Fruit fly (Drosophila melanogaster) whole organism, prepupa: ENCODE data around the gene CG45207.

Source experiments
- Blimp-1 ChIP-seq: fragments of 200-800 bp; sonication (Bioruptor generic); optimal IDR thresholded peaks from 3 replicates; lab custom pipeline; 2017; ENCODE audit warnings: missing biosample characterization, missing genetic modification characterization, mild to moderate bottlenecking, moderate library complexity, missing genetic modification reagents
- CG4318 ChIP-seq: fragments of 200-800 bp; sonication (Bioruptor generic); optimal IDR thresholded peaks from 3 replicates; lab custom pipeline; 2017; ENCODE audit warnings: missing biosample characterization, mild to moderate bottlenecking, missing genetic modification characterization
- CG7368 ChIP-seq: fragments of 200-800 bp; sonication (Bioruptor generic); optimal IDR thresholded peaks from 3 replicates; lab custom pipeline; 2016; ENCODE audit warnings: missing biosample characterization, missing genetic modification characterization
- CG8632 ChIP-seq: fragments of 200-800 bp; sonication (Bioruptor generic); optimal IDR thresholded peaks from 3 replicates; lab custom pipeline; 2016; ENCODE audit warnings: missing biosample characterization, missing genetic modification characterization
- Gug ChIP-seq: fragments of 200-800 bp; sonication (Bioruptor generic); IDR thresholded peaks from 2 replicates; pipeline ENCODE4 v1.3.6; 2022; ENCODE audit warnings: missing biosample characterization, missing genetic modification characterization
- Hr4 ChIP-seq: fragments of 200-800 bp; sonication (Bioruptor generic); optimal IDR thresholded peaks from 3 replicates; lab custom pipeline; 2016; ENCODE audit warnings: missing biosample characterization, missing genetic modification characterization
- Sox102F ChIP-seq: fragments of 200-800 bp; sonication (Bioruptor generic); optimal IDR thresholded peaks from 2 replicates; lab custom pipeline; 2016; ENCODE audit warnings: missing biosample characterization, mild to moderate bottlenecking, missing genetic modification characterization
- dsx ChIP-seq: fragments of 200-800 bp; optimal IDR thresholded peaks from 3 replicates; lab custom pipeline; 2019; ENCODE audit warnings: missing biosample characterization, mild to moderate bottlenecking, missing genetic modification characterization, moderate library complexity; ENCODE audit not compliant: poor library complexity, severe bottlenecking
- net ChIP-seq: fragments of 200-800 bp; sonication (Bioruptor generic); optimal IDR thresholded peaks from 3 replicates; lab custom pipeline; 2016; ENCODE audit warnings: missing biosample characterization, missing genetic modification characterization
- spab ChIP-seq: fragments of 200-800 bp; sonication (Bioruptor generic); optimal IDR thresholded peaks from 2 replicates; lab custom pipeline; 2017; ENCODE audit warnings: missing biosample characterization, mild to moderate bottlenecking, missing genetic modification characterization, missing genetic modification reagents
- ss ChIP-seq, 2 experiments: fragments of 200-800 bp; sonication (Bioruptor generic); optimal IDR thresholded peaks; 2 replicates in 1 of 2; 3 replicates in 1 of 2; lab custom pipeline; 2017 to 2018; ENCODE audit warnings: mild to moderate bottlenecking in 2 of 2, missing biosample characterization in 2 of 2, missing genetic modification characterization in 2 of 2, moderate library complexity in 1 of 2

DNA sequence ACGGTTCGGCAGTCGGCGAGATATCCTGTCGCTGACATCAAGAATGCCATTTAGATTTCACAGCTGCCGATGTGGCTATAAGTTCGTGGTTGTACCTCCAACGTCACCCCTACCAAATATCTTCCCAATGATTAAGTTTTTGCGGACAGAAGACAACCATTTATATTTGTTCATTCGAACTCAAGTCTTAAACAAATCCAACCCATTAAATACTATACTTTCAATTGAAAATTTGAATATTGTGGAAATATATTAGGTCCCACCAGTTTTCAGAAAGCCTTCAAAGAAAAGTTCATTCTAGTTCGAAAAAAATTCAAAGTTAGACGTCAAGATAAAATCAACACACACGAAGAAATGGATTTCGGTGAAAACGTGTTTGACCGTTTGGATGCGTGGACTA, 12.3 kb downstream of the CG45207 start, which contains the start of gene CG12784:
- TF ChIP-seq CG7368 (GFP tag; lab: Kevin White, UChicago): no peak
- TF ChIP-seq CG4318: no peak
- no peak for TF ChIP-seq dsx (GFP tag; lab: Kevin White, UChicago)
- TF ChIP-seq net (GFP tag; lab: Kevin White, UChicago): no peak
- TF ChIP-seq Hr4 (GFP tag; lab: Kevin White, UChicago): no peak
- no peak for TF ChIP-seq CG8632 (GFP tag; lab: Kevin White, UChicago)
- no peak for TF ChIP-seq Sox102F (GFP tag; lab: Kevin White, UChicago)
- TF ChIP-seq Blimp-1 (GFP tag; lab: Kevin White, UChicago): no peak
- no peak for TF ChIP-seq Gug (GFP tag; lab: Robert Waterston, UW)
- TF ChIP-seq spab (GFP tag; lab: Kevin White, UChicago): no peak
- no peak for TF ChIP-seq ss (GFP tag; optimal IDR thresholded peaks at IDR 0.05; lab: Kevin White, UChicago)
